Worm (Caenorhabditis elegans): Measurements from ENCODE around the gene mpk-1.

DNA sequence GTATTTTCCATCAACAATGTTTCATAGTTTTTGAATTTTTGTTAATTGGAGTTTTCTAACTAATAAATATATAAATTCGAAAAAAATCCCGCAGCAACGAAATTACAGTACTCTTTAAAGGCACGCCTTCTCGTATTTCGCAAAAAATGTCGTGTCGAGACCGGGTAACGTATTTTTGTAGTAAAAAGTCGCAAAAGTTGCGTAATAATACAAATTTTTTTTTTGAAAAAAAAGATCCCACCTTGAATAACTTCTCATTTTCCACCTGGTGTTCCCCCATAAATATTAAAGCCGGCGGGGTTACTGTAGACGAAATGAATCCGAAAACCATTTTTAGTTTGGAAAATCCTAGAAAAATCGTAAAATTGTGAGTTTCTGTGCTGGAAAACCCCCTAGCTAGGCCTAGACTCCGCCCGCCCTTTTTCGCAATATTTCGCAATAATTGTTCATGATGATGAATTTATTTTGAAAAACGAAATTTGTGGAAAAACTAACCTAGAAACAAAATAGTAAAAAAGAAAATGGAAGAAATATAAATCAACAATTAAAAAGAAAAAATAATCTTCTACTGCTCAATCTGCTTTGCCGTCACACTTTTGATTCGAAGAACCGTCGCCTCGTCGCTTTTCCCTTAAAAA lies 14.4 kb upstream of the mpk-1 start, which contains the start of gene F43C1.7:
- no peak for TF ChIP-seq snpc-4 (tag; optimal IDR thresholded peaks at IDR 0.05)
- TF ChIP-seq nhr-237 (tag; optimal IDR thresholded peaks at IDR 0.05), result no peak
- TF ChIP-seq zfp-3 (GFP tag; conservative IDR thresholded peaks at IDR 0.05), result no peak
- no peak for TF ChIP-seq egl-27 (tag; optimal IDR thresholded peaks at IDR 0.05)
- no peak for TF ChIP-seq nhr-28 (tag; optimal IDR thresholded peaks at IDR 0.05)
- TF ChIP-seq attf-4 (tag; optimal IDR thresholded peaks at IDR 0.05), result no peak
